Fruit fly (Drosophila melanogaster) Kc167 (cell line): ENCODE data around the gene RhoGAP19D.

ENCODE experiments used
- Myc ChIP-seq: fragments of >200 bp; optimal IDR thresholded peaks from 2 replicates; lab custom pipeline; 2017; ENCODE audit warnings: missing external identifiers
- Sin3A ChIP-seq: fragments of >200 bp; optimal IDR thresholded peaks from 2 replicates; lab custom pipeline; 2018; ENCODE audit warnings: missing external identifiers
- h ChIP-seq: fragments of >200 bp; optimal IDR thresholded peaks from 3 replicates; lab custom pipeline; 2018; ENCODE audit warnings: missing external identifiers
- insv ChIP-seq: fragments of >200 bp; optimal IDR thresholded peaks from 3 replicates; lab custom pipeline; 2018; ENCODE audit warnings: missing external identifiers

dm6 chrX:20495767-20496656 lies 14.5 kb downstream of the RhoGAP19D start:
- no peak for TF ChIP-seq Sin3A
- TF ChIP-seq h (lab: Kevin White, UChicago), result no peak
- no peak for TF ChIP-seq insv (lab: Kevin White, UChicago)
- no peak for TF ChIP-seq Myc (lab: Kevin White, UChicago)
